Worm (Caenorhabditis elegans) whole organism, young adult: ENCODE results near the gene nhr-129.

Source experiments
- B0019.2 ChIP-seq: fragments of 200-800 bp; sonication (Bioruptor generic); conservative IDR thresholded peaks from 2 replicates; pipeline ENCODE4 v1.3.6; 2022; ENCODE audit warnings: missing genetic modification reagents, missing genetic modification characterization, missing compliant biosample characterization
- F23B12.7 ChIP-seq: sonication (generic microtip); optimal IDR thresholded peaks from 2 replicates; lab custom pipeline; 2017; ENCODE audit warnings: missing genetic modification characterization, mild to moderate bottlenecking, missing compliant biosample characterization, antibody characterized with exemption, moderate library complexity; ENCODE audit not compliant: insufficient read depth
- F33H1.4 ChIP-seq: fragments of 200-800 bp; sonication (Bioruptor generic); IDR thresholded peaks from 2 replicates; pipeline ENCODE4 v1.3.6; 2022; ENCODE audit warnings: missing genetic modification reagents, missing genetic modification characterization, missing compliant biosample characterization
- F57C9.4 ChIP-seq: sonication (generic microtip); optimal IDR thresholded peaks from 2 replicates; lab custom pipeline; 2017; ENCODE audit warnings: mild to moderate bottlenecking, missing genetic modification characterization, missing compliant biosample characterization
- Y53F4B.3 ChIP-seq: fragments of 200-800 bp; sonication (Bioruptor generic); IDR thresholded peaks from 2 replicates; pipeline ENCODE4 v1.3.6; 2022; ENCODE audit warnings: missing genetic modification reagents, missing genetic modification characterization, missing compliant biosample characterization
- Y56A3A.18 ChIP-seq: fragments of 200-800 bp; sonication (Bioruptor generic); IDR thresholded peaks from 2 replicates; pipeline ENCODE4 v1.3.6; 2022; ENCODE audit warnings: missing genetic modification reagents, missing genetic modification characterization, missing compliant biosample characterization
- Y67H2A.10 ChIP-seq: fragments of 200-800 bp; sonication (Bioruptor generic); conservative IDR thresholded peaks from 2 replicates; pipeline ENCODE4 v1.3.6; 2022; ENCODE audit warnings: missing genetic modification reagents, missing genetic modification characterization, missing compliant biosample characterization
- ZK185.1 ChIP-seq: sonication (generic microtip); optimal IDR thresholded peaks from 2 replicates; lab custom pipeline; 2016; ENCODE audit warnings: mild to moderate bottlenecking, missing genetic modification characterization, missing compliant biosample characterization; ENCODE audit not compliant: poor library complexity, severe bottlenecking
- ama-1 ChIP-seq, 3 experiments: fragments of 150-350 bp in 1 of 3; sonication (generic microtip) in 2 of 3; optimal IDR thresholded peaks; 2 replicates each; lab custom pipeline; 2014 to 2018; ENCODE audit warnings: missing biosample characterization in 2 of 3, missing genetic modification characterization in 2 of 3, missing genetic modification reagents in 2 of 3
- athp-1 ChIP-seq: sonication (generic microtip); optimal IDR thresholded peaks from 2 replicates; lab custom pipeline; 2017; ENCODE audit warnings: mild to moderate bottlenecking, missing genetic modification characterization, missing compliant biosample characterization
- attf-3 ChIP-seq: fragments of 200-800 bp; sonication (Bioruptor generic); conservative IDR thresholded peaks from 2 replicates; pipeline ENCODE4 v1.3.6; 2022; ENCODE audit warnings: missing genetic modification reagents, missing genetic modification characterization, missing compliant biosample characterization
- attf-5 ChIP-seq: fragments of 200-800 bp; sonication (Bioruptor generic); optimal IDR thresholded peaks from 2 replicates; lab custom pipeline; 2018; ENCODE audit warnings: mild to moderate bottlenecking, missing genetic modification characterization, missing compliant biosample characterization
- attf-6 ChIP-seq: fragments of 200-800 bp; sonication (Bioruptor generic); IDR thresholded peaks from 2 replicates; pipeline ENCODE4 v1.3.6; 2022; ENCODE audit warnings: missing genetic modification reagents, missing genetic modification characterization, missing compliant biosample characterization
- bed-2 ChIP-seq: fragments of 200-800 bp; sonication (Bioruptor generic); IDR thresholded peaks from 2 replicates; pipeline ENCODE4 v1.3.6; 2022; ENCODE audit warnings: missing genetic modification reagents, missing genetic modification characterization, missing compliant biosample characterization
- cebp-1 ChIP-seq, 2 experiments: fragments of 200-800 bp in 1 of 2; sonication (Bioruptor generic) in 1 of 2; sonication (generic microtip) in 1 of 2; IDR thresholded peaks in 1 of 2; optimal IDR thresholded peaks in 1 of 2; 2 replicates each; pipeline versions ENCODE4 v1.3.6 to Lab custom; 2017 to 2022; ENCODE audit warnings: missing compliant biosample characterization in 2 of 2, missing genetic modification characterization in 2 of 2, mild to moderate bottlenecking in 1 of 2, missing genetic modification reagents in 1 of 2, moderate library complexity in 1 of 2
- ceh-40 ChIP-seq: fragments of 200-800 bp; sonication (Bioruptor generic); IDR thresholded peaks from 2 replicates; pipeline ENCODE4 v1.3.6; 2022; ENCODE audit warnings: missing genetic modification characterization, missing compliant biosample characterization
- ceh-58 ChIP-seq: fragments of 200-800 bp; sonication (Bioruptor generic); IDR thresholded peaks from 2 replicates; pipeline ENCODE4 v1.3.6; 2022; ENCODE audit warnings: missing genetic modification characterization, missing compliant biosample characterization
- dox-1 ChIP-seq: fragments of 200-800 bp; sonication (Bioruptor generic); IDR thresholded peaks from 2 replicates; pipeline ENCODE4 v1.3.6; 2022; ENCODE audit warnings: missing genetic modification reagents, missing genetic modification characterization, missing compliant biosample characterization
- efl-1 ChIP-seq: fragments of 150-350 bp; optimal IDR thresholded peaks from 2 replicates; lab custom pipeline; 2014; ENCODE audit warnings: missing biosample characterization, missing genetic modification reagents, missing genetic modification characterization
- egl-44 ChIP-seq: fragments of 200-800 bp; sonication (Bioruptor generic); IDR thresholded peaks from 2 replicates; pipeline ENCODE4 v1.3.6; 2022; ENCODE audit warnings: missing genetic modification reagents, missing genetic modification characterization, missing compliant biosample characterization
- gei-17 ChIP-seq: fragments of 200-800 bp; sonication (Bioruptor generic); optimal IDR thresholded peaks from 2 replicates; lab custom pipeline; 2018; ENCODE audit warnings: mild to moderate bottlenecking, missing genetic modification characterization, missing compliant biosample characterization
- hlh-12 ChIP-seq: sonication (generic microtip); optimal IDR thresholded peaks from 2 replicates; lab custom pipeline; 2016; ENCODE audit warnings: missing genetic modification characterization, missing compliant biosample characterization
- hlh-26 ChIP-seq: fragments of 200-800 bp; sonication (Bioruptor generic); conservative IDR thresholded peaks from 2 replicates; pipeline ENCODE4 v1.3.6; 2022; ENCODE audit warnings: missing genetic modification reagents, missing genetic modification characterization, missing compliant biosample characterization
- hrde-1 ChIP-seq: sonication (generic microtip); optimal IDR thresholded peaks from 2 replicates; lab custom pipeline; 2016; ENCODE audit warnings: missing genetic modification characterization, mild to moderate bottlenecking, missing compliant biosample characterization, moderate library complexity, missing genotype, missing genetic modification reagents, borderline replicate concordance
- lin-26 ChIP-seq: fragments of 200-800 bp; sonication (Bioruptor generic); IDR thresholded peaks from 2 replicates; pipeline ENCODE4 v1.3.6; 2022; ENCODE audit warnings: missing genetic modification reagents, missing genetic modification characterization, missing compliant biosample characterization
- lin-40 ChIP-seq: sonication (generic microtip); optimal IDR thresholded peaks from 2 replicates; lab custom pipeline; 2016; ENCODE audit warnings: missing genetic modification characterization, mild to moderate bottlenecking, missing compliant biosample characterization, missing genotype, missing genetic modification reagents
- lir-1 ChIP-seq: fragments of 200-800 bp; sonication (Bioruptor generic); conservative IDR thresholded peaks from 2 replicates; pipeline ENCODE4 v1.3.6; 2022; ENCODE audit warnings: missing genetic modification reagents, missing genetic modification characterization, missing compliant biosample characterization
- madf-3 ChIP-seq: fragments of 200-800 bp; sonication (Bioruptor generic); IDR thresholded peaks from 2 replicates; pipeline ENCODE4 v1.3.6; 2022; ENCODE audit warnings: missing genetic modification reagents, missing genetic modification characterization, missing compliant biosample characterization
- mxl-1 ChIP-seq: sonication (generic microtip); optimal IDR thresholded peaks from 2 replicates; lab custom pipeline; 2016; ENCODE audit warnings: missing genetic modification characterization, missing compliant biosample characterization
- nfya-2 ChIP-seq: fragments of 200-800 bp; sonication (Bioruptor generic); IDR thresholded peaks from 2 replicates; pipeline ENCODE4 v1.3.6; 2022; ENCODE audit warnings: missing genetic modification reagents, missing genetic modification characterization, missing compliant biosample characterization
- nhr-120 ChIP-seq: fragments of 200-800 bp; sonication (Bioruptor generic); IDR thresholded peaks from 2 replicates; pipeline ENCODE4 v1.3.6; 2022; ENCODE audit warnings: missing genetic modification characterization, missing compliant biosample characterization
- nhr-27 ChIP-seq: fragments of 200-800 bp; sonication (Bioruptor generic); optimal IDR thresholded peaks from 2 replicates; lab custom pipeline; 2018; ENCODE audit warnings: mild to moderate bottlenecking, missing genetic modification characterization, moderate library complexity, missing compliant biosample characterization
- pha-4 ChIP-seq: fragments of 150-350 bp; sonication (generic microtip); optimal IDR thresholded peaks from 2 replicates; lab custom pipeline; 2014; ENCODE audit warnings: missing biosample characterization, missing genetic modification reagents, missing genetic modification characterization
- repo-1 ChIP-seq: sonication (generic microtip); optimal IDR thresholded peaks from 2 replicates; lab custom pipeline; 2017; ENCODE audit warnings: mild to moderate bottlenecking, missing genetic modification characterization, missing compliant biosample characterization
- rpc-1 ChIP-seq, 2 experiments: fragments of 150-350 bp in 1 of 2; sonication (generic microtip) in 1 of 2; optimal IDR thresholded peaks; 2 replicates each; lab custom pipeline; 2014 to 2018; ENCODE audit warnings: missing biosample characterization in 1 of 2, missing genetic modification characterization in 1 of 2, missing genetic modification reagents in 1 of 2, missing genotype in 1 of 2
- snpc-3.4 ChIP-seq: sonication (generic microtip); optimal IDR thresholded peaks from 2 replicates; lab custom pipeline; 2017; ENCODE audit warnings: missing genetic modification characterization, mild to moderate bottlenecking, missing compliant biosample characterization, antibody characterized with exemption, moderate library complexity, missing genotype, missing genetic modification reagents
- somi-1 ChIP-seq: fragments of 200-800 bp; sonication (Bioruptor generic); optimal IDR thresholded peaks from 2 replicates; lab custom pipeline; 2018; ENCODE audit warnings: mild to moderate bottlenecking, missing genetic modification characterization, missing compliant biosample characterization
- tbp1 ChIP-seq: fragments of 200-800 bp; sonication (Bioruptor generic); optimal IDR thresholded peaks from 2 replicates; lab custom pipeline; 2018; ENCODE audit warnings: mild to moderate bottlenecking, missing genetic modification characterization, missing compliant biosample characterization
- xnd-1 ChIP-seq: sonication (generic microtip); optimal IDR thresholded peaks from 2 replicates; lab custom pipeline; 2016; ENCODE audit warnings: missing genotype, missing genetic modification reagents, missing genetic modification characterization, missing compliant biosample characterization
- zfh-2 ChIP-seq: fragments of 200-800 bp; sonication (Bioruptor generic); conservative IDR thresholded peaks from 2 replicates; pipeline ENCODE4 v1.3.6; 2022; ENCODE audit warnings: missing genetic modification reagents, missing genetic modification characterization, missing compliant biosample characterization
- ztf-22 ChIP-seq: fragments of 200-800 bp; sonication (Bioruptor generic); optimal IDR thresholded peaks from 2 replicates; lab custom pipeline; 2018; ENCODE audit warnings: mild to moderate bottlenecking, missing genetic modification characterization, moderate library complexity, missing compliant biosample characterization
- ztf-26 ChIP-seq: sonication (generic microtip); optimal IDR thresholded peaks from 2 replicates; lab custom pipeline; 2017; ENCODE audit warnings: missing genetic modification characterization, missing compliant biosample characterization

nhr-129 gene

DNA sequence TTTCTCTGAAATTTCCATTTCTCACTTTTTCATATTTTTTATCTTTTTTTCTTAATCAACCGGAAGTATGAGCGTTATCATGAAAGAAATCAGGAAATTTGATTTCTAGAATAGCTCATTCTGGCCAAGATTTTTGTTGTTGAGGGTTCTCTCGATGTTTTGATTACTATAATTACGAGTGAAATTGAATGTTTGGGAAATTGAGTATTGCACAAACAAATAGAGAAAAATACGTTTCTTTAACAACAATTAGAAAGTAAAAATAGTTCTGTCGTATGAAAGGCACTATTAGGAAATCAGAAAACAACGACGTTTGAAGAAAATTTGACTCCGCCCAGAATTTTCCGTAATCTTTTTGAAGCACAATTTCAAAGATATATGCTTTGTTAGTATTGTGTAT is 31.4 kb downstream of the nhr-129 start:
- no peak for TF ChIP-seq repo-1 (tag; lab: Kevin White, UChicago)
- TF ChIP-seq nhr-27 (tag; lab: Kevin White, UChicago), result no peak
- TF ChIP-seq lir-1 (GFP tag; lab: Robert Waterston, UW), result no peak
- TF ChIP-seq bed-2, result no peak
- TF ChIP-seq F57C9.4 (tag; lab: Kevin White, UChicago), result no peak
- no peak for TF ChIP-seq ZK185.1
- TF ChIP-seq ceh-40 (GFP tag; lab: Robert Waterston, UW), result no peak
- no peak for TF ChIP-seq rpc-1 (optimal IDR thresholded peaks at IDR 0.05; lab: Kevin White, UChicago)
- no peak for TF ChIP-seq rpc-1 (tag; optimal IDR thresholded peaks at IDR 0.05; lab: Kevin White, UChicago)
- no peak for TF ChIP-seq pha-4 (tag; lab: Kevin White, UChicago)
- no peak for TF ChIP-seq zfh-2 (GFP tag; lab: Robert Waterston, UW)
- TF ChIP-seq athp-1 (tag; lab: Kevin White, UChicago), result no peak
- TF ChIP-seq Y53F4B.3 (GFP tag; lab: Robert Waterston, UW), result no peak
- TF ChIP-seq dox-1, result no peak
- TF ChIP-seq nhr-120 (GFP tag; lab: Robert Waterston, UW), result no peak
- no peak for TF ChIP-seq Y67H2A.10 (GFP tag; lab: Robert Waterston, UW)
- TF ChIP-seq efl-1 (GFP tag; lab: Kevin White, UChicago), result no peak
- TF ChIP-seq, all 124 proteins: peak for 0

DNA sequence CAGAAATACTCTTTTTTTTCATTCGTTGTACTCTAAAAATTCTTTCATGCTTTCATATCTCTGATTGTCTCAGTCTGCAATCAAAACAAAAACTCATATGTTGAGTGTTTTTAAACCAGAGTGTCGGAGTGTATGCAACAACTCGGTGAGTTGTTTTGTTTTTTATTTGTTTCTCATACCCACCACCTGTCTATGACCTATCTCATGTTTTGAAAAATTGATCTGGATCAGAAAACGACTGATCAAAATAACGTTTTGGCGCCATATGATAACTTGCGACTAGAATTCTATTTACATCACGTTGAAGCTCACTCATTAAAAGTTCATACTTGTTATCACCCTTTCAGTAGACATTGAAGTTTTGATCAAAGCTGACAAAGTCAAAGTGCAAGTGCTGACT is 32.1 kb downstream of the nhr-129 start:
- no peak for TF ChIP-seq tbp1 (GFP tag; lab: Kevin White, UChicago)
- no peak for TF ChIP-seq egl-44
- no peak for TF ChIP-seq attf-3 (GFP tag; lab: Robert Waterston, UW)
- TF ChIP-seq lin-26 (GFP tag; lab: Robert Waterston, UW), result no peak
- TF ChIP-seq madf-3 (GFP tag; lab: Robert Waterston, UW), result no peak
- TF ChIP-seq Y56A3A.18 (GFP tag; lab: Robert Waterston, UW), result no peak
- TF ChIP-seq ztf-22 (GFP tag; lab: Kevin White, UChicago), result no peak
- TF ChIP-seq ceh-58 (GFP tag; lab: Robert Waterston, UW), result no peak
- TF ChIP-seq F33H1.4 (GFP tag; lab: Robert Waterston, UW), result no peak
- no peak for TF ChIP-seq hrde-1 (tag; lab: Kevin White, UChicago)
- TF ChIP-seq xnd-1 (tag; lab: Kevin White, UChicago), result no peak

DNA sequence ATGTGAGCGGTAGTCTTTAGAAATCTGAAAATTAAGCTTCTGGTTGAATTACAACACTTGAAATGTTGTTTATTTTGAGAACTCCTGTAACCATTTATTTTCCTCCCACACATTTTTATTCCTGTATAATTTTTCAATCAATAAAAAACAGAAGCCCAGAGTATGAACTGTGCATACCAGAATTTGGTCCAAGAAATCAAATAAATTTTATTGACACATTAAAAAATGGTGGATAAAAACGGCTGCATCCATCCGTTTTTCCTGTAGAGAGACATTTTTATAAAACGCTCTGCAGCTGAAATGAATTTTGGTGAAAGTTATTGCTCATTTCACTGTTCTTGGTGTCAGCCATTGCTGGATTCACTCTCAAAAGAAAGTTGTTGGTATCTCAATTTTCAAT is 33.6 kb downstream of the nhr-129 start, which contains the start of gene C26E1.1:
TSS of gene C26E1.1 (plus strand) at position 301 of the 400 bp plus-strand sequence.
- TF ChIP-seq mxl-1 (tag; lab: Kevin White, UChicago) (no peak), gei-17 (GFP tag; lab: Kevin White, UChicago) (no peak), snpc-3.4 (tag; lab: Kevin White, UChicago) (no peak), hlh-26 (GFP tag; lab: Robert Waterston, UW) (no peak), somi-1 (GFP tag; lab: Kevin White, UChicago) (no peak), efl-1 (GFP tag; lab: Kevin White, UChicago) (no peak), ztf-26 (tag; lab: Kevin White, UChicago) (no peak), cebp-1 (GFP tag; IDR thresholded peaks at IDR 0.05; lab: Robert Waterston, UW) (no peak), cebp-1 (tag; optimal IDR thresholded peaks at IDR 0.05; lab: Kevin White, UChicago) (no peak), F23B12.7 (tag; lab: Kevin White, UChicago) (no peak), attf-6 (GFP tag; lab: Robert Waterston, UW) (no peak), attf-5 (GFP tag; lab: Kevin White, UChicago) (no peak), lin-40 (tag; lab: Kevin White, UChicago) (no peak), B0019.2 (GFP tag; lab: Robert Waterston, UW) (no peak), hlh-12 (no peak), nfya-2 (no peak), ama-1 (optimal IDR thresholded peaks at IDR 0.05; lab: Kevin White, UChicago) (no peak), ama-1 (GFP tag; optimal IDR thresholded peaks at IDR 0.05; lab: Kevin White, UChicago) (no peak)
